Fruit fly (Drosophila melanogaster) whole organism, wandering third instar larva: ENCODE measurements around the gene CRAT.

ENCODE experiments used
- Abd-B ChIP-seq: fragments of >200 bp; optimal IDR thresholded peaks from 2 replicates; lab custom pipeline; 2017; ENCODE audit warnings: missing biosample characterization, missing genetic modification characterization
- CG32264 ChIP-seq: fragments of 200-800 bp; sonication (Bioruptor generic); optimal IDR thresholded peaks from 2 replicates; lab custom pipeline; 2016; ENCODE audit warnings: missing biosample characterization, missing genetic modification characterization
- CG9705 ChIP-seq: fragments of 200-800 bp; sonication (Bioruptor generic); optimal IDR thresholded peaks from 2 replicates; lab custom pipeline; 2018; ENCODE audit warnings: missing biosample characterization, mild to moderate bottlenecking, missing genetic modification characterization
- CrebA ChIP-seq: fragments of 200-800 bp; sonication (Bioruptor generic); optimal IDR thresholded peaks from 2 replicates; lab custom pipeline; 2016; ENCODE audit warnings: missing biosample characterization, mild to moderate bottlenecking, missing genetic modification characterization, borderline replicate concordance
- Dfd ChIP-seq: fragments of >200 bp; optimal IDR thresholded peaks from 2 replicates; lab custom pipeline; 2017; ENCODE audit warnings: missing biosample characterization, missing genetic modification characterization
- Dif ChIP-seq: fragments of 200-275, 200-300 bp; sonication (Bioruptor generic); optimal IDR thresholded peaks from 2 replicates; lab custom pipeline; 2018; ENCODE audit warnings: missing biosample characterization, missing genetic modification characterization; ENCODE audit not compliant: partially characterized antibody
- HLH106 ChIP-seq: fragments of 200-800 bp; optimal IDR thresholded peaks from 3 replicates; lab custom pipeline; 2019; ENCODE audit warnings: missing biosample characterization, mild to moderate bottlenecking, missing genetic modification characterization, moderate library complexity
- Hnf4 ChIP-seq: fragments of 200-800 bp; sonication (Bioruptor generic); optimal IDR thresholded peaks from 2 replicates; lab custom pipeline; 2016; ENCODE audit warnings: missing biosample characterization, mild to moderate bottlenecking, missing genetic modification characterization
- Hr83 ChIP-seq: fragments of 200-300 bp; sonication (Bioruptor generic); optimal IDR thresholded peaks from 2 replicates; lab custom pipeline; 2016; ENCODE audit warnings: missing biosample characterization, mild to moderate bottlenecking, missing genetic modification characterization, moderate library complexity; ENCODE audit not compliant: poor library complexity, severe bottlenecking
- Jra ChIP-seq: sonication (Bioruptor generic); optimal IDR thresholded peaks from 2 replicates; lab custom pipeline; 2016; ENCODE audit warnings: missing biosample characterization, missing genetic modification characterization
- Myc ChIP-seq: fragments of >200 bp; optimal IDR thresholded peaks from 2 replicates; lab custom pipeline; 2017
- N ChIP-seq: fragments of >200 bp; optimal IDR thresholded peaks from 2 replicates; lab custom pipeline; 2018; ENCODE audit warnings: missing biosample characterization, missing external identifiers, missing genetic modification characterization
- OdsH ChIP-seq: fragments of 200-800 bp; sonication (Bioruptor generic); optimal IDR thresholded peaks from 2 replicates; lab custom pipeline; 2016; ENCODE audit warnings: missing biosample characterization, mild to moderate bottlenecking, missing genetic modification characterization
- Rel ChIP-seq, 2 experiments: fragments of 200-800 bp; sonication (Bioruptor generic) in 1 of 2; optimal IDR thresholded peaks; 2 replicates in 1 of 2; 3 replicates in 1 of 2; lab custom pipeline; 2016 to 2019; ENCODE audit warnings: mild to moderate bottlenecking in 2 of 2, missing biosample characterization in 2 of 2, missing genetic modification characterization in 2 of 2, moderate library complexity in 1 of 2
- Sp1 ChIP-seq: fragments of 200-800 bp; sonication (Bioruptor generic); optimal IDR thresholded peaks from 3 replicates; lab custom pipeline; 2019; ENCODE audit warnings: missing biosample characterization, mild to moderate bottlenecking, missing genetic modification characterization, moderate library complexity
- br ChIP-seq: fragments of 200-800 bp; sonication (Bioruptor generic); optimal IDR thresholded peaks from 2 replicates; lab custom pipeline; 2016; ENCODE audit warnings: missing biosample characterization, missing genetic modification characterization
- brk ChIP-seq: fragments of 200-800 bp; sonication (Bioruptor generic); optimal IDR thresholded peaks from 2 replicates; lab custom pipeline; 2016; ENCODE audit warnings: missing biosample characterization, mild to moderate bottlenecking, missing genetic modification characterization
- dl ChIP-seq, 2 experiments: fragments of 175-275, 200-275 bp in 1 of 2; fragments of 200-275 bp in 1 of 2; sonication (Bioruptor generic); optimal IDR thresholded peaks; lab custom pipeline; 2018; ENCODE audit warnings: mild to moderate bottlenecking in 2 of 2, missing biosample characterization in 2 of 2, missing genetic modification characterization in 2 of 2, moderate library complexity in 2 of 2; ENCODE audit not compliant: partially characterized antibody in 2 of 2, insufficient read depth in 1 of 2
- dmrt93B ChIP-seq: fragments of 200-800 bp; sonication (Bioruptor generic); optimal IDR thresholded peaks from 2 replicates; lab custom pipeline; 2018; ENCODE audit warnings: missing biosample characterization, mild to moderate bottlenecking, missing genetic modification characterization
- dsf ChIP-seq: sonication (Bioruptor generic); optimal IDR thresholded peaks from 2 replicates; lab custom pipeline; 2016; ENCODE audit warnings: missing biosample characterization, missing genetic modification characterization, borderline replicate concordance
- ey ChIP-seq: fragments of 200-800 bp; sonication (Bioruptor generic); optimal IDR thresholded peaks from 2 replicates; lab custom pipeline; 2016; ENCODE audit warnings: missing biosample characterization, missing genetic modification characterization
- foxo ChIP-seq, 2 experiments: fragments of 200-800 bp; sonication (Bioruptor generic); optimal IDR thresholded peaks; 2 replicates in 1 of 2; 3 replicates in 1 of 2; lab custom pipeline; 2016 to 2017; ENCODE audit warnings: missing biosample characterization in 2 of 2, missing genetic modification characterization in 2 of 2
- fru ChIP-seq: fragments of 200-800 bp; sonication (Bioruptor generic); optimal IDR thresholded peaks from 3 replicates; lab custom pipeline; 2016; ENCODE audit warnings: missing biosample characterization, mild to moderate bottlenecking, missing genetic modification characterization
- h ChIP-seq: fragments of 200-800 bp; sonication (Bioruptor generic); optimal IDR thresholded peaks from 3 replicates; lab custom pipeline; 2016; ENCODE audit warnings: missing biosample characterization, mild to moderate bottlenecking, missing genetic modification characterization
- jim ChIP-seq: fragments of 175-275, 200-325 bp; sonication (Bioruptor generic); optimal IDR thresholded peaks from 2 replicates; lab custom pipeline; 2016; ENCODE audit warnings: missing biosample characterization, mild to moderate bottlenecking, missing genetic modification characterization
- lola ChIP-seq: fragments of >200 bp; optimal IDR thresholded peaks from 2 replicates; lab custom pipeline; 2017; ENCODE audit warnings: missing biosample characterization, missing genetic modification characterization
- pan ChIP-seq: fragments of >200 bp; optimal IDR thresholded peaks from 2 replicates; lab custom pipeline; 2017
- psq ChIP-seq: fragments of 200-800 bp; sonication (Bioruptor generic); optimal IDR thresholded peaks from 3 replicates; lab custom pipeline; 2017; ENCODE audit warnings: missing biosample characterization, mild to moderate bottlenecking, missing genetic modification characterization, moderate library complexity
- rgr ChIP-seq: fragments of 200-800 bp; sonication (Bioruptor generic); optimal IDR thresholded peaks from 3 replicates; lab custom pipeline; 2016; ENCODE audit warnings: missing biosample characterization, mild to moderate bottlenecking, missing genetic modification characterization
- sage ChIP-seq: fragments of 200-800 bp; sonication (Bioruptor generic); optimal IDR thresholded peaks from 2 replicates; lab custom pipeline; 2016; ENCODE audit warnings: missing biosample characterization, mild to moderate bottlenecking, missing genetic modification characterization
- sv ChIP-seq: fragments of 200-800 bp; sonication (Bioruptor generic); optimal IDR thresholded peaks from 3 replicates; lab custom pipeline; 2016; ENCODE audit warnings: missing biosample characterization, missing genetic modification characterization
- tai ChIP-seq: sonication (Bioruptor generic); optimal IDR thresholded peaks from 2 replicates; lab custom pipeline; 2016; ENCODE audit warnings: missing biosample characterization, missing genetic modification characterization
- usp ChIP-seq: fragments of >200 bp; optimal IDR thresholded peaks from 2 replicates; lab custom pipeline; 2017; ENCODE audit warnings: missing biosample characterization, missing genetic modification characterization
- woc ChIP-seq: sonication (Bioruptor generic); optimal IDR thresholded peaks from 2 replicates; lab custom pipeline; 2016; ENCODE audit warnings: missing biosample characterization, mild to moderate bottlenecking, missing genetic modification characterization

CRAT gene

DNA sequence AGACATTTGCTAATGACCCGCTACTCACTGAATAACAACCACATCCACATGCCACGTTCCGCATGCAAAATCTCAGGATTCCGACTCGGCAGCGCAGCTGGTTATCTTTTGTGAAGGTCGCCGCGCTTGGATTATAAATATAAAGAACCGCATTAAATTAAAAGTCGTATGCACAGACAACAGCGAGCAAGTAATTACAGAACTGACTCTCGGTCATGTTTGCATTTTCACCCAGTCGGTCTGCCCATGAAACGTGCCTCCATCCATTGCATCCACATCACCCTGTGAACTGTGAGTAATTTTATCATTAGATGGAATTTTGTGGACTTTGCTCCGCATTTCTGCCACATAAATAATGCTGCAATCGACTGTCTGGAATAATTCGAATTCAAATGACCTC, 20.8 kb upstream of the CRAT start:
- TF ChIP-seq tai (GFP tag; lab: Kevin White, UChicago) (no peak), rgr (GFP tag; lab: Kevin White, UChicago) (no peak), Rel (GFP tag; optimal IDR thresholded peaks at IDR 0.05; lab: Kevin White, UChicago) (no peak), Rel (tag; optimal IDR thresholded peaks at IDR 0.05; lab: Kevin White, UChicago) (peak; percentile 30)

DNA sequence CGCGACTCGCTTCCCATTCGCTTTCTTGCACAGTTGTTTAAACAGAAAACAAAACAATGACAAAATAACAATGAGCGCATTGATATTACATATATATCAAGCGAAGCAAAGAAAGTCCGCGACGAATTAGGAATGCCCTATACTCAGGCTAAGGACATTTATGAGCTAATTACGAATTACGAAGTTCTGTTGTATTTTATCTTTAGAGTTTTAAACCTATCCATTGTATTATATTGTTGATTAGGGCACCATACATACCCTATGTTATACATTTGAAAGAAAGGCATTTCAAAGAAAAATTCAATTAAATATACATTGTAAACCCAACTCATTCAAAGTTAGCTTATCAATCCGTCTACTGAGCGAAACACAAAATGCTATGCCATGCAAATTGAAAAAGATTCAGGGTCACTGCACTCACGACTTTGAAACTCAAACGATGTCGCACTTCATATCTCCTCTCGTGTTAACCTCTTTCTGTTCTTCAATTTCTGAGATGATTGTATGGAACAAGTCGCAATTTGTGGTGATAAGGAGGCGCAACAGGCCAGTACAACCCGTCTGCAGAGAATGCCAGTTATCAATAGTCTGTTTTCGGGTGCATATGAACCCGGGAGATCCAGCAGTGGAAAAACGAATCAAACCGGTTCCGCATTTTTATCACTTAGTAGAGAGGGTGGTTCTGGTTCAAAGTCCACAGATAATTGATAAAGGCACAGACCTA, 19.9 kb upstream of the CRAT start:
- peak; percentile 73 for TF ChIP-seq Hnf4
- peak; percentile 52 for TF ChIP-seq dsf
- peak; percentile 83 for TF ChIP-seq h (GFP tag; lab: Kevin White, UChicago)
- no peak for TF ChIP-seq usp
- peak; percentile 76 for TF ChIP-seq Sp1
- TF ChIP-seq Myc (lab: Kevin White, UChicago), result no peak
- TF ChIP-seq psq, result peak; percentile 89
- TF ChIP-seq Rel (GFP tag; optimal IDR thresholded peaks at IDR 0.05; lab: Kevin White, UChicago), result no peak
- TF ChIP-seq Rel (tag; optimal IDR thresholded peaks at IDR 0.05; lab: Kevin White, UChicago), result peak; percentile 32
- peak; percentile 81 for TF ChIP-seq rgr (GFP tag; lab: Kevin White, UChicago)
- peak; percentile 80 for TF ChIP-seq br (GFP tag; lab: Kevin White, UChicago)
- peak; percentile 69 for TF ChIP-seq Hr83 (GFP tag; lab: Kevin White, UChicago)
- no peak for TF ChIP-seq CrebA (GFP tag; lab: Kevin White, UChicago)
- no peak for TF ChIP-seq Jra (GFP tag; lab: Kevin White, UChicago)
- peak; percentile 50 for TF ChIP-seq brk (GFP tag; lab: Kevin White, UChicago)
- peak; percentile 69 for TF ChIP-seq tai (GFP tag; lab: Kevin White, UChicago)
- no peak for TF ChIP-seq pan (lab: Kevin White, UChicago)
- TF ChIP-seq CG32264 (GFP tag; lab: Kevin White, UChicago), result peak; percentile 42
- no peak for TF ChIP-seq CG9705 (GFP tag; lab: Kevin White, UChicago)
- TF ChIP-seq sage (GFP tag; lab: Kevin White, UChicago), result peak; percentile 69
- TF ChIP-seq foxo (GFP tag; optimal IDR thresholded peaks at IDR 0.05; lab: Kevin White, UChicago), result peak in 1 of 2 experiments; percentile 82
- peak; percentile 77 for TF ChIP-seq OdsH
- TF ChIP-seq Abd-B (GFP tag; lab: Kevin White, UChicago), result no peak
- peak; percentile 61 for TF ChIP-seq dmrt93B (GFP tag; lab: Kevin White, UChicago)
- TF ChIP-seq ey (GFP tag; lab: Kevin White, UChicago), result peak; percentile 79
- TF ChIP-seq N (GFP tag; lab: Kevin White, UChicago), result no peak
- TF ChIP-seq fru, result peak; percentile 85
- peak; percentile 70 for TF ChIP-seq HLH106 (tag; lab: Kevin White, UChicago)
- peak; percentile 76 for TF ChIP-seq woc
- TF ChIP-seq jim (GFP tag; lab: Kevin White, UChicago), result no peak

DNA sequence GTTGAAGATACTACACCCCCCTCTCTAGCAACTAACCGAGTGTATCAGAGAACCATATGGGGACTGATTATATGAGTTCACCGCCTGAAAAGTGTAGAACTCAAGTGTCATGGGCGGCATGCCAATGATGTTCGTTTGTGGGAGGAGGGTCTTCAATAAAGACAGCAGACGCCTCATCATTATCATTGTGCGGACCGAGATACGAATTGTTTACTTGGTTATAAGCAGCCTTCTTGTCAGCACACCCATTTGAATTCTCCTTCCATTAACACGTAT, 18.3 kb upstream of the CRAT start:
- TF ChIP-seq br (GFP tag; lab: Kevin White, UChicago) (no peak), woc (no peak), fru (no peak), Dif (GFP tag; lab: Kevin White, UChicago) (no peak), Myc (lab: Kevin White, UChicago) (no peak), Hnf4 (no peak), usp (no peak), Abd-B (GFP tag; lab: Kevin White, UChicago) (no peak), dmrt93B (GFP tag; lab: Kevin White, UChicago) (no peak), brk (GFP tag; lab: Kevin White, UChicago) (no peak)

DNA sequence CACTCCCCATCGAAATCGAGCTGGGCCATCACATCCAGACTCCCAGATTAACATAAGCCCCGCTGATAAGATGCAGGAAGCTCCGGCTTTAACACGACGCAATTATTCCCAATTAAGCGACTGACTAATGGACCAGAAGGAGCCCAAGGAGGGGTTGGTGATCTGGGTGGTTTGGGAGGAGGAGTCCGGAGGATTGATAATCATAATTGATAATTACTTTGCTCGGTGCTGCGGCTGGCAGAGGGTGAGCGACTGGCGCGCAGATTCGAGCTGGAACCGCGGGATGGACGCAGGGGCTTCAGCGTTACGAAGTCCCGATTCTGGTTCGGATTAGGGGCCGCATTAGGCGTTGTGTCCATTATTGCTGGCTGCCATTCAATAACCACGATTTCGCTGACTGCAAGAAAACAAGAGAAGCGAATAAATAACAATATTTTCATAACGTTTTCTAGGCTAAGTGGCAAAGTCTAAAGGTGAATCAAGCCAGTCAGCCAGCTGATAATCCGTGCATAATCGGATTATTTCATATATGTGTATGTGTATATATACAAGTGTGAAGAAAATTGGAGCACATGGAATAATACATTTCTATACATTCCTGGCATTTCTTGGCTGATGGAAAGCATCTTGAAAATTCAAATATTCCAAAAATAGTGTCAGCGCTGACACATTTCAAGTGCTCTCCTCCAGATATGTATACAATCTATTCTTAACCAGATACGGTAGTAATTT, 17.8 kb upstream of the CRAT start:
- TF ChIP-seq fru (no peak), Hr83 (GFP tag; lab: Kevin White, UChicago) (no peak), lola (GFP tag; lab: Kevin White, UChicago) (no peak), jim (GFP tag; lab: Kevin White, UChicago) (no peak), Rel (GFP tag; optimal IDR thresholded peaks at IDR 0.05; lab: Kevin White, UChicago) (no peak), Rel (tag; optimal IDR thresholded peaks at IDR 0.05; lab: Kevin White, UChicago) (no peak), foxo (GFP tag; optimal IDR thresholded peaks at IDR 0.05; lab: Kevin White, UChicago) (no peak), N (GFP tag; lab: Kevin White, UChicago) (no peak), brk (GFP tag; lab: Kevin White, UChicago) (no peak), OdsH (no peak), pan (lab: Kevin White, UChicago) (no peak), tai (GFP tag; lab: Kevin White, UChicago) (no peak), br (GFP tag; lab: Kevin White, UChicago) (no peak), sv (GFP tag; lab: Kevin White, UChicago) (no peak), Dfd (no peak), CG32264 (GFP tag; lab: Kevin White, UChicago) (no peak), ey (GFP tag; lab: Kevin White, UChicago) (no peak), dsf (no peak), dl (GFP tag; optimal IDR thresholded peaks at IDR 0.05; lab: Kevin White, UChicago; ENCODE audit: insufficient read depth in 1 of 2, partially characterized antibody in 2 of 2) (no peak), CrebA (GFP tag; lab: Kevin White, UChicago) (no peak), Myc (lab: Kevin White, UChicago) (no peak)
